Worm (Caenorhabditis elegans): ENCODE data around the gene F57B9.8.

Gene F57B9.8

ce11 chrIII:6958674-6959241 lies 23.6 kb upstream of the F57B9.8 start:
- TF ChIP-seq lim-7 (GFP tag; IDR thresholded peaks at IDR 0.05) (no peak), fkh-10 (GFP tag; optimal IDR thresholded peaks at IDR 0.05) (no peak), ces-1 (GFP tag; optimal IDR thresholded peaks at IDR 0.05) (no peak), lin-1 (GFP tag; IDR thresholded peaks at IDR 0.05) (no peak), ZK337.2 (GFP tag; IDR thresholded peaks at IDR 0.05) (no peak), aha-1 (tag) (peak; percentile 9), madf-9 (GFP tag; conservative IDR thresholded peaks at IDR 0.05) (no peak), R02D3.7 (tag; optimal IDR thresholded peaks at IDR 0.05) (no peak), F37D6.2 (tag; optimal IDR thresholded peaks at IDR 0.05) (no peak), madf-5 (GFP tag; IDR thresholded peaks at IDR 0.05) (no peak), lin-38 (GFP tag; IDR thresholded peaks at IDR 0.05) (peak; percentile 44; the same call in 1 of the 2 replicates), unc-39 (tag; optimal IDR thresholded peaks at IDR 0.05) (no peak), snpc-4 (tag; optimal IDR thresholded peaks at IDR 0.05) (no peak), spr-3 (GFP tag; optimal IDR thresholded peaks at IDR 0.05) (no peak), cey-2 (tag; optimal IDR thresholded peaks at IDR 0.05; ENCODE audit: borderline replicate concordance, insufficient read depth) (no peak), unc-130 (GFP tag; optimal IDR thresholded peaks at IDR 0.05) (no peak), hlh-30 (tag; optimal IDR thresholded peaks at IDR 0.05; ENCODE audit: insufficient read depth) (no peak), zip-11 (GFP tag; IDR thresholded peaks at IDR 0.05) (no peak), nhr-28 (tag; optimal IDR thresholded peaks at IDR 0.05) (no peak), T20F7.1 (GFP tag; optimal IDR thresholded peaks at IDR 0.05) (no peak), nhr-111 (GFP tag; optimal IDR thresholded peaks at IDR 0.05) (no peak), tra-1 (GFP tag; IDR thresholded peaks at IDR 0.05) (no peak), daf-19 (GFP tag; conservative IDR thresholded peaks at IDR 0.05) (no peak), lsy-2 (tag; optimal IDR thresholded peaks at IDR 0.05) (peak in 1 of 2 experiments; percentile 1), zip-2 (tag; optimal IDR thresholded peaks at IDR 0.05) (no peak), T26A8.4 (GFP tag; IDR thresholded peaks at IDR 0.05) (0 out of 2 replicates have a peak, but pooled peaks have one; percentile 6), nhr-42 (GFP tag; IDR thresholded peaks at IDR 0.05) (no peak), F49E8.2 (tag; optimal IDR thresholded peaks at IDR 0.05; ENCODE audit: borderline replicate concordance) (peak; percentile 43), gei-8 (GFP tag; optimal IDR thresholded peaks at IDR 0.05) (no peak), nhr-11 (tag; optimal IDR thresholded peaks at IDR 0.05) (no peak), nhr-10 (tag; optimal IDR thresholded peaks at IDR 0.05) (no peak), nhr-77 (tag; optimal IDR thresholded peaks at IDR 0.05) (no peak), nhr-76 (tag; optimal IDR thresholded peaks at IDR 0.05) (no peak), skn-1 (tag; optimal IDR thresholded peaks at IDR 0.05) (no peak), nhr-102 (tag; optimal IDR thresholded peaks at IDR 0.05) (peak; percentile 31), mxl-3 (GFP tag; optimal IDR thresholded peaks at IDR 0.05) (no peak), F44E2.7 (GFP tag; IDR thresholded peaks at IDR 0.05) (no peak), lin-13 (GFP tag; optimal IDR thresholded peaks at IDR 0.05) (peak; percentile 3), ceh-82 (tag; optimal IDR thresholded peaks at IDR 0.05) (no peak), mdt-29 (GFP tag; IDR thresholded peaks at IDR 0.05) (no peak), zag-1 (tag; optimal IDR thresholded peaks at IDR 0.05) (no peak), ztf-11 (tag; optimal IDR thresholded peaks at IDR 0.05) (no peak), nhr-48 (tag; optimal IDR thresholded peaks at IDR 0.05) (no peak), ceh-20 (GFP tag; IDR thresholded peaks at IDR 0.05) (no peak), ceh-62 (tag; optimal IDR thresholded peaks at IDR 0.05) (no peak), Y5F2A.4 (GFP tag; optimal IDR thresholded peaks at IDR 0.05) (no peak), ZK546.5 (tag; optimal IDR thresholded peaks at IDR 0.05) (no peak), ama-1 (optimal IDR thresholded peaks at IDR 0.05) (peak; percentile 18), set-16 (GFP tag; IDR thresholded peaks at IDR 0.05) (no peak), hlh-11 (tag; optimal IDR thresholded peaks at IDR 0.05) (no peak), arid-1 (GFP tag; conservative IDR thresholded peaks at IDR 0.05) (peak; percentile 37; the same call in 1 of the 2 replicates), daf-8 (GFP tag; IDR thresholded peaks at IDR 0.05) (no peak), rbr-2 (tag; optimal IDR thresholded peaks at IDR 0.05) (no peak)

All from whole organism, L4 larva.